Fruit fly (Drosophila melanogaster) S2 (cell line): ENCODE results near the gene PolA1.

Experiments
- CG8478 ChIP-seq: fragments of >200 bp; optimal IDR thresholded peaks from 2 replicates; lab custom pipeline; 2018
- CTCF ChIP-seq, 2 experiments: fragments of >200 bp; optimal IDR thresholded peaks; 2 replicates each; lab custom pipeline; 2018

- no peak for TF ChIP-seq CG8478
- no peak for TF ChIP-seq CTCF (optimal IDR thresholded peaks at IDR 0.05; lab: Kevin White, UChicago)
Measured at dm6 chr3R:21665404-21665803, 6.1 kb downstream of the PolA1 start.
